Worm (Caenorhabditis elegans): ENCODE data around the gene C48B4.8.

DNA sequence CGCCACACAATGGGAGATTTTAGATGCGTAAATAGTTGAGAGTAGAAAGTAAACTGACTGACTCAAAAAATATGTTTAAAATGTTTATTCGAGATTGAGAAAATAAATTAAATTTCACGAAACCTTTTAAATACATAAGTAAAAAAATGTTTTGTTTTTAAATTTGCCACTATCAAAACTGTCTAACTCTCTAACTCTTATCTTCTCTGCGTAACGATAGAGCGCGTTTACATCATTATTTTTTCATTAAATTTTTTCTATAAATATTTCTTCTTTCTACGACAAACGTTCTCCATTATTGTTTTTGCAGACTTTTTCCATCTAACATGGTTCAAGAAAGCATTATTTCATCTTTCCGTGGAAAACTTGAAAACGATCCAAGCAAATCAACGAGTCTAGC is 18.2 kb downstream of the C48B4.8 start, which contains the start of gene eif-2Balpha:
- TF ChIP-seq attf-5 (GFP tag; optimal IDR thresholded peaks at IDR 0.05) (peak; percentile 18), D2030.7 (GFP tag; IDR thresholded peaks at IDR 0.05) (no peak), lir-1 (GFP tag; conservative IDR thresholded peaks at IDR 0.05) (no peak), xnd-1 (tag; optimal IDR thresholded peaks at IDR 0.05) (no peak), ceh-58 (GFP tag; IDR thresholded peaks at IDR 0.05) (no peak), dox-1 (GFP tag; IDR thresholded peaks at IDR 0.05) (no peak)
